6 worm cellular contexts compared by ENCODE assay signal in genomic region chrX:1051041-1051440, ce11.
TF ChIP-seq lines count a peak whose summit lies in the region.

No protein-coding gene starts in this region.

TF ChIP-seq in whole organism, L1 larva, 84 proteins besides CTCF, POLR2A, EP300 and RAD21 (continues in another document):
- TF ChIP-seq nhr-47 (tag; optimal IDR thresholded peaks at IDR 0.05; lab: Kevin White, UChicago): peak; percentile 49
- TF ChIP-seq skn-1 (tag; optimal IDR thresholded peaks at IDR 0.05; lab: Kevin White, UChicago): peak; percentile 54
- peak; percentile 56 for TF ChIP-seq fkh-8 (tag; optimal IDR thresholded peaks at IDR 0.05; lab: Kevin White, UChicago)
- TF ChIP-seq pag-3 (tag; optimal IDR thresholded peaks at IDR 0.05; lab: Kevin White, UChicago; ENCODE audit: borderline replicate concordance, insufficient read depth): peak; percentile 83
- TF ChIP-seq snu-23 (GFP tag; optimal IDR thresholded peaks at IDR 0.05; lab: Kevin White, UChicago): peak; percentile 48
- TF ChIP-seq nhr-85 (tag; lab: Kevin White, UChicago): no peak
- TF ChIP-seq nhr-19 (GFP tag; conservative IDR thresholded peaks at IDR 0.05; lab: Robert Waterston, UW): 0 out of 2 replicates have a peak, but pooled peaks have one; percentile 36
- peak; percentile 61 for TF ChIP-seq lin-39 (tag; optimal IDR thresholded peaks at IDR 0.05; lab: Kevin White, UChicago)
- peak; percentile 26 for TF ChIP-seq xbp-1 (tag; optimal IDR thresholded peaks at IDR 0.05; lab: Kevin White, UChicago)
- no peak for TF ChIP-seq unc-98 (GFP tag; IDR thresholded peaks at IDR 0.05; lab: Robert Waterston, UW)
- peak; percentile 86 for TF ChIP-seq nhr-71 (tag; optimal IDR thresholded peaks at IDR 0.05; lab: Kevin White, UChicago)
- no peak for TF ChIP-seq zip-4 (GFP tag; optimal IDR thresholded peaks at IDR 0.05; lab: Kevin White, UChicago)
- TF ChIP-seq lsy-2 (tag; optimal IDR thresholded peaks at IDR 0.05; lab: Kevin White, UChicago): peak; percentile 31 to 34
- no peak for TF ChIP-seq isw-1 (GFP tag; IDR thresholded peaks at IDR 0.05; lab: Robert Waterston, UW)
- no peak for TF ChIP-seq sox-4 (tag; optimal IDR thresholded peaks at IDR 0.05; lab: Kevin White, UChicago)

TF ChIP-seq in whole organism, L2 larva, 48 proteins besides CTCF, POLR2A, EP300 and RAD21 (continues in another document):
- TF ChIP-seq gmeb-1 (tag; optimal IDR thresholded peaks at IDR 0.05; lab: Kevin White, UChicago) (no peak), sma-9 (GFP tag; optimal IDR thresholded peaks at IDR 0.05; lab: Kevin White, UChicago) (peak; percentile 45), sma-9 (tag; optimal IDR thresholded peaks at IDR 0.05; lab: Kevin White, UChicago) (no peak), egl-27 (tag; optimal IDR thresholded peaks at IDR 0.05; lab: Kevin White, UChicago) (no peak), nhr-12 (tag; optimal IDR thresholded peaks at IDR 0.05; lab: Kevin White, UChicago) (no peak), mab-5 (tag; optimal IDR thresholded peaks at IDR 0.05; lab: Kevin White, UChicago) (peak; percentile 28), F13H6.1 (tag; optimal IDR thresholded peaks at IDR 0.05; lab: Kevin White, UChicago) (peak; percentile 69), ztf-1 (GFP tag; conservative IDR thresholded peaks at IDR 0.05; lab: Robert Waterston, UW) (no peak), nhr-129 (tag; optimal IDR thresholded peaks at IDR 0.05; lab: Kevin White, UChicago) (peak; percentile 51), lsy-2 (tag; optimal IDR thresholded peaks at IDR 0.05; lab: Kevin White, UChicago) (peak in 1 of 2 experiments; percentile 24), lin-11 (tag; optimal IDR thresholded peaks at IDR 0.05; lab: Kevin White, UChicago) (peak; percentile 12), sem-4 (tag; optimal IDR thresholded peaks at IDR 0.05; lab: Kevin White, UChicago) (peak; percentile 43), ceh-16 (tag; optimal IDR thresholded peaks at IDR 0.05; lab: Kevin White, UChicago) (no peak), ztf-11 (tag; optimal IDR thresholded peaks at IDR 0.05; lab: Kevin White, UChicago) (no peak), C34F6.9 (tag; optimal IDR thresholded peaks at IDR 0.05; lab: Kevin White, UChicago) (peak; percentile 42), snpc-4 (tag; optimal IDR thresholded peaks at IDR 0.05; lab: Kevin White, UChicago) (no peak)

TF ChIP-seq in whole organism, L3 larva, 47 proteins besides CTCF, POLR2A, EP300 and RAD21 (continues in another document):
- no peak for TF ChIP-seq R02D3.7 (tag; optimal IDR thresholded peaks at IDR 0.05; lab: Kevin White, UChicago)
- no peak for TF ChIP-seq ZK546.5 (tag; optimal IDR thresholded peaks at IDR 0.05; lab: Kevin White, UChicago)
- TF ChIP-seq ztf-4 (tag; optimal IDR thresholded peaks at IDR 0.05; lab: Kevin White, UChicago): no peak
- TF ChIP-seq snpc-4 (tag; optimal IDR thresholded peaks at IDR 0.05; lab: Kevin White, UChicago): no peak
- no peak for TF ChIP-seq nhr-28 (tag; optimal IDR thresholded peaks at IDR 0.05; lab: Kevin White, UChicago)
- no peak for TF ChIP-seq fos-1 (tag; optimal IDR thresholded peaks at IDR 0.05; lab: Kevin White, UChicago)
- no peak for TF ChIP-seq fkh-10 (GFP tag; optimal IDR thresholded peaks at IDR 0.05; lab: Kevin White, UChicago)
- no peak for TF ChIP-seq ceh-16 (tag; optimal IDR thresholded peaks at IDR 0.05; lab: Kevin White, UChicago)
- TF ChIP-seq nhr-25 (tag; optimal IDR thresholded peaks at IDR 0.05; lab: Kevin White, UChicago): no peak
- no peak for TF ChIP-seq mdl-1 (tag; optimal IDR thresholded peaks at IDR 0.05; lab: Kevin White, UChicago)
- TF ChIP-seq jun-1 (tag; optimal IDR thresholded peaks at IDR 0.05; lab: Kevin White, UChicago): no peak
- TF ChIP-seq ceh-9 (tag; optimal IDR thresholded peaks at IDR 0.05; lab: Kevin White, UChicago): no peak
- no peak for TF ChIP-seq ceh-82 (tag; optimal IDR thresholded peaks at IDR 0.05; lab: Kevin White, UChicago)
- peak; percentile 28 for TF ChIP-seq nfya-1 (tag; optimal IDR thresholded peaks at IDR 0.05; lab: Kevin White, UChicago; ENCODE audit: insufficient read depth)
- peak; percentile 19 for TF ChIP-seq egl-5 (tag; optimal IDR thresholded peaks at IDR 0.05; lab: Kevin White, UChicago)
- no peak for TF ChIP-seq daf-12 (tag; optimal IDR thresholded peaks at IDR 0.05; lab: Kevin White, UChicago)
- TF ChIP-seq nhr-12 (tag; optimal IDR thresholded peaks at IDR 0.05; lab: Kevin White, UChicago): no peak

TF ChIP-seq in whole organism, L4 larva, 104 proteins besides CTCF, POLR2A, EP300 and RAD21:
- peak; percentile 52 for TF ChIP-seq nhr-11 (tag; optimal IDR thresholded peaks at IDR 0.05; lab: Kevin White, UChicago)
- peak in 1 of 2 experiments; percentile 77 for TF ChIP-seq unc-62 (GFP tag; optimal IDR thresholded peaks at IDR 0.05 in 1 of 2; lab: Kevin White, UChicago)
- TF ChIP-seq unc-62 (tag; optimal IDR thresholded peaks at IDR 0.05; lab: Kevin White, UChicago): no peak
- peak; percentile 18 for TF ChIP-seq mxl-3 (GFP tag; optimal IDR thresholded peaks at IDR 0.05; lab: Kevin White, UChicago)
- TF ChIP-seq nhr-102 (tag; optimal IDR thresholded peaks at IDR 0.05; lab: Kevin White, UChicago): no peak
- TF ChIP-seq hlh-30 (tag; optimal IDR thresholded peaks at IDR 0.05; lab: Kevin White, UChicago; ENCODE audit: insufficient read depth): no peak
- peak; percentile 43 for TF ChIP-seq hlh-11 (tag; optimal IDR thresholded peaks at IDR 0.05; lab: Kevin White, UChicago)
- TF ChIP-seq daf-16 (GFP tag; optimal IDR thresholded peaks at IDR 0.05; lab: Kevin White, UChicago): peak in 1 of 2 experiments; percentile 69
- no peak for TF ChIP-seq daf-16 (tag; optimal IDR thresholded peaks at IDR 0.05; lab: Kevin White, UChicago)
- no peak for TF ChIP-seq zfp-2 (tag; optimal IDR thresholded peaks at IDR 0.05; lab: Kevin White, UChicago)

TF ChIP-seq in whole organism, late embryonic, 69 proteins besides CTCF, POLR2A, EP300 and RAD21:
- TF ChIP-seq tbx-2 (tag; optimal IDR thresholded peaks at IDR 0.05; lab: Kevin White, UChicago): no peak
- TF ChIP-seq hlh-8 (tag; optimal IDR thresholded peaks at IDR 0.05; lab: Kevin White, UChicago): no peak
- TF ChIP-seq ceh-34 (tag; optimal IDR thresholded peaks at IDR 0.05; lab: Kevin White, UChicago): no peak
- TF ChIP-seq ahr-1 (tag; optimal IDR thresholded peaks at IDR 0.05; lab: Kevin White, UChicago): no peak
- TF ChIP-seq ztf-16 (tag; optimal IDR thresholded peaks at IDR 0.05; lab: Kevin White, UChicago): no peak
- no peak for TF ChIP-seq ama-1 (optimal IDR thresholded peaks at IDR 0.05; lab: Kevin White, UChicago)
- TF ChIP-seq lim-6 (tag; optimal IDR thresholded peaks at IDR 0.05; lab: Kevin White, UChicago): peak; percentile 14
- TF ChIP-seq gmeb-2 (tag; optimal IDR thresholded peaks at IDR 0.05; lab: Kevin White, UChicago): no peak
- peak; percentile 29 for TF ChIP-seq unc-42 (tag; optimal IDR thresholded peaks at IDR 0.05; lab: Kevin White, UChicago)
- TF ChIP-seq ceh-18 (tag; optimal IDR thresholded peaks at IDR 0.05; lab: Kevin White, UChicago): peak; percentile 51
- peak; percentile 67 for TF ChIP-seq unc-55 (GFP tag; optimal IDR thresholded peaks at IDR 0.05; lab: Kevin White, UChicago)
- peak; percentile 3 for TF ChIP-seq nfya-1 (tag; optimal IDR thresholded peaks at IDR 0.05; lab: Kevin White, UChicago)
- no peak for TF ChIP-seq nhr-11 (tag; optimal IDR thresholded peaks at IDR 0.05; lab: Kevin White, UChicago)
- TF ChIP-seq madf-2 (tag; optimal IDR thresholded peaks at IDR 0.05; lab: Kevin White, UChicago): no peak
- no peak for TF ChIP-seq che-1 (tag; optimal IDR thresholded peaks at IDR 0.05; lab: Kevin White, UChicago)
- TF ChIP-seq rnt-1 (tag; optimal IDR thresholded peaks at IDR 0.05; lab: Kevin White, UChicago): peak; percentile 44
- TF ChIP-seq sdc-2 (tag; optimal IDR thresholded peaks at IDR 0.05; lab: Kevin White, UChicago): peak; percentile 18
- no peak for TF ChIP-seq lin-11 (tag; optimal IDR thresholded peaks at IDR 0.05; lab: Kevin White, UChicago)
- TF ChIP-seq pha-4 (tag; optimal IDR thresholded peaks at IDR 0.05; lab: Kevin White, UChicago): no peak
TF ChIP-seq in whole organism, late embryonic: peak in this region for 7.

TF ChIP-seq in whole organism, mixed stage, embryonic, 35 proteins besides CTCF, POLR2A, EP300 and RAD21:
- peak; percentile 79 for TF ChIP-seq unc-62 (GFP tag; optimal IDR thresholded peaks at IDR 0.05; lab: Kevin White, UChicago)
- TF ChIP-seq unc-120 (tag; optimal IDR thresholded peaks at IDR 0.05; lab: Kevin White, UChicago; ENCODE audit: poor library complexity, severe bottlenecking): peak; percentile 1
- TF ChIP-seq flh-1 (GFP tag; optimal IDR thresholded peaks at IDR 0.05; lab: Kevin White, UChicago): no peak
- no peak for TF ChIP-seq lin-13 (tag; optimal IDR thresholded peaks at IDR 0.05; lab: Kevin White, UChicago)

Comparison
In these comparisons a context has a peak if more than half of its experiments do, and no peak if none do; other contexts are left out.
1. Of the 29 proteins assayed by ChIP-seq in both whole organism, L4 larva and whole organism, L1 larva: peak only in whole organism, L4 larva: nhr-11; only in whole organism, L1 larva: lin-39, lsy-2, mep-1 and skn-1; in both: none; in neither: 23; mixed calls (peak in some experiments, not most) for 1.